Fruit fly (Drosophila melanogaster): ENCODE measurements around the gene CG2061.
A peak's percentile ranks its signal among the peaks of the same experiment; 100 is the strongest.

The CG2061 gene

dm6 chrX:11128828-11129227 is 36.5 kb downstream of the CG2061 start, which contains the start of gene SrpRalpha (continued):
- TF ChIP-seq CG17359 (tag; optimal IDR thresholded peaks at IDR 0.05) (peak; percentile 14), CG13287 (GFP tag; IDR thresholded peaks at IDR 0.05; ENCODE audit: partially characterized antibody) (peak; percentile 55), CG2116 (GFP tag; optimal IDR thresholded peaks at IDR 0.05) (peak; percentile 20), CG14710 (tag; optimal IDR thresholded peaks at IDR 0.05) (peak; percentile 59), Pdp1 (GFP tag; optimal IDR thresholded peaks at IDR 0.05) (peak in 1 of 2 experiments; percentile 5), Myb (GFP tag; optimal IDR thresholded peaks at IDR 0.05) (peak; percentile 93), E2f2 (GFP tag; IDR thresholded peaks at IDR 0.05) (peak; percentile 74), Dref (GFP tag; IDR thresholded peaks at IDR 0.05) (peak; percentile 72), vvl (GFP tag; IDR thresholded peaks at IDR 0.05) (peak; percentile 63; the same call in 1 of the 2 replicates), stwl (tag; optimal IDR thresholded peaks at IDR 0.05) (peak; percentile 65), Bgb (GFP tag; IDR thresholded peaks at IDR 0.05; ENCODE audit: partially characterized antibody) (peak; percentile 13; the same call in 1 of the 2 replicates), Opbp (GFP tag; IDR thresholded peaks at IDR 0.05; ENCODE audit: partially characterized antibody) (peak; percentile 66; the same call in 2 of the 3 replicates), dm (GFP tag; optimal IDR thresholded peaks at IDR 0.05) (peak; percentile 3), nerfin-2 (GFP tag; IDR thresholded peaks at IDR 0.05; ENCODE audit: partially characterized antibody) (peak; percentile 29; the same call in 1 of the 2 replicates), unc-4 (GFP tag; IDR thresholded peaks at IDR 0.05; ENCODE audit: partially characterized antibody) (peak; percentile 47; the same call in 1 of the 2 replicates), prd (optimal IDR thresholded peaks at IDR 0.05) (no peak), prd (GFP tag; IDR thresholded peaks at IDR 0.05) (no peak), so (GFP tag; IDR thresholded peaks at IDR 0.05) (0 out of 3 replicates have a peak, but pooled peaks have one; percentile 24), bbx (GFP tag; IDR thresholded peaks at IDR 0.05; ENCODE audit: partially characterized antibody) (peak; percentile 61; the same call in 1 of the 2 replicates), her (GFP tag; optimal IDR thresholded peaks at IDR 0.05) (no peak), usp (GFP tag; optimal IDR thresholded peaks at IDR 0.05) (no peak), pzg (GFP tag; optimal IDR thresholded peaks at IDR 0.05) (peak; percentile 39), MBD-R2 (GFP tag; IDR thresholded peaks at IDR 0.05) (peak; percentile 57), Xbp1 (GFP tag; optimal IDR thresholded peaks at IDR 0.05) (peak; percentile 56), mirr (GFP tag; optimal IDR thresholded peaks at IDR 0.05) (no peak), CG17829 (tag; optimal IDR thresholded peaks at IDR 0.05) (peak; percentile 12), dimm (GFP tag; IDR thresholded peaks at IDR 0.05) (no peak), Antp (GFP tag; optimal IDR thresholded peaks at IDR 0.05) (no peak), Dp (GFP tag; optimal IDR thresholded peaks at IDR 0.05) (peak; percentile 63), BEAF-32 (GFP tag; optimal IDR thresholded peaks at IDR 0.05) (peak; percentile 46), MESR4 (GFP tag; optimal IDR thresholded peaks at IDR 0.05) (peak; percentile 84), dmrt99B (tag; optimal IDR thresholded peaks at IDR 0.05) (no peak), chinmo (GFP tag; IDR thresholded peaks at IDR 0.05; ENCODE audit: partially characterized antibody) (peak; percentile 74; the same call in 1 of the 4 replicates), YL-1 (GFP tag; optimal IDR thresholded peaks at IDR 0.05) (peak; percentile 79)

- TF ChIP-seq CG14667 (GFP tag; IDR thresholded peaks at IDR 0.05) = no peak
- no peak for TF ChIP-seq CG14441 (GFP tag; IDR thresholded peaks at IDR 0.05)
- TF ChIP-seq CG4360 (GFP tag; IDR thresholded peaks at IDR 0.05) = no peak
- TF ChIP-seq CG13123 (GFP tag; optimal IDR thresholded peaks at IDR 0.05) = no peak
- no peak for TF ChIP-seq CG14860 (GFP tag; IDR thresholded peaks at IDR 0.05; ENCODE audit: partially characterized antibody)
- no peak for TF ChIP-seq CG7987 (GFP tag; optimal IDR thresholded peaks at IDR 0.05)
- TF ChIP-seq stwl (tag; optimal IDR thresholded peaks at IDR 0.05) = no peak
- TF ChIP-seq mam (GFP tag; optimal IDR thresholded peaks at IDR 0.05) = no peak
- no peak for TF ChIP-seq her (GFP tag; optimal IDR thresholded peaks at IDR 0.05)
- no peak for TF ChIP-seq Xbp1 (GFP tag; optimal IDR thresholded peaks at IDR 0.05)
- no peak for TF ChIP-seq fd96Cb (tag; optimal IDR thresholded peaks at IDR 0.05)
- TF ChIP-seq CG15073 (GFP tag; optimal IDR thresholded peaks at IDR 0.05) = no peak
- no peak for TF ChIP-seq Asciz (GFP tag; optimal IDR thresholded peaks at IDR 0.05)
- no peak for TF ChIP-seq CG17361 (GFP tag; IDR thresholded peaks at IDR 0.05)
- no peak for TF ChIP-seq CG18599 (GFP tag; optimal IDR thresholded peaks at IDR 0.05)
Measured at dm6 chrX:11132312-11132711, 40.0 kb downstream of the CG2061 start, which contains the start of gene CG44385. Gene CG44385, minus strand, starts transcription at chrX:11132412.

All from whole organism, embryonic.